Fruit fly (Drosophila melanogaster): ENCODE data around the gene eIF5B.

DNA sequence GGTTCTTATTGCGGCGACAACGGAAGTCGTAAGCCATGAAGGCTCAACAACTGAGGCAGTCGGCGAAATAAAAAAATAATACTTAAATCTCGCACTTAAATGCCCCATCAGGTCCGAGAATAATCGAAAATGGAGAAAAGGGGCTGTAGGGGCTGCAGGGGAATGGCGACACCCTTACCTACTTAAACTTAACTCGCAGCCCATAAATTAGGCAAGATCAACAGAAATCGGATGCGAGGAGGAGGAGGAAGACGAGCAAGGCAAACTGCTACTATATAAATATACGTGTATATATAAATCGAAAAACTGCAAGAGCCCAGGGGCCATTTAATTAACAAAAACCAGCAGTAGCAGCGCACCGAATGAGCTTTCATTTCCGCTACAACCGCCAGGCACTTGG is 21.2 kb downstream of the eIF5B start:
- no peak for TF ChIP-seq lz (GFP tag; optimal IDR thresholded peaks at IDR 0.05)
- TF ChIP-seq CG4318 (GFP tag; optimal IDR thresholded peaks at IDR 0.05): no peak
- no peak for TF ChIP-seq Eip75B (GFP tag; optimal IDR thresholded peaks at IDR 0.05)
- no peak for TF ChIP-seq CG11762 (GFP tag; optimal IDR thresholded peaks at IDR 0.05; ENCODE audit: insufficient read depth)
- peak; percentile 1 for TF ChIP-seq Eip78C (GFP tag)
- no peak for TF ChIP-seq CG34406 (GFP tag; optimal IDR thresholded peaks at IDR 0.05)
